Worm (Caenorhabditis elegans) whole organism, L4/young adult: ENCODE data around the gene glna-2.

ENCODE experiments used
- W03F9.2 ChIP-seq: fragments of 150-350 bp; optimal IDR thresholded peaks from 2 replicates; lab custom pipeline; 2014; ENCODE audit warnings: missing biosample characterization, missing genetic modification characterization
- dao-5 ChIP-seq: sonication (generic microtip); optimal IDR thresholded peaks from 2 replicates; lab custom pipeline; 2016; ENCODE audit warnings: missing genotype, missing genetic modification characterization, moderate library complexity, missing compliant biosample characterization
- him-1 ChIP-seq: sonication (generic microtip); optimal IDR thresholded peaks from 2 replicates; lab custom pipeline; 2016; ENCODE audit warnings: missing genotype, missing genetic modification reagents, missing genetic modification characterization, missing compliant biosample characterization

glna-2 gene

ce11 chrII:8035667-8036066, 27.2 kb downstream of the glna-2 start, which contains the start of gene sap-49:
Gene sap-49, minus strand, starts transcription at chrII:8035767.
- no peak for TF ChIP-seq him-1

- TF ChIP-seq dao-5 (tag; lab: Kevin White, UChicago) = no peak
- no peak for TF ChIP-seq him-1
- no peak for TF ChIP-seq W03F9.2 (tag; lab: Kevin White, UChicago)
Observed at ce11 chrII:8037246-8037645, 28.8 kb downstream of the glna-2 start, which contains the start of gene arp-6. Gene arp-6, minus strand, starts transcription at chrII:8037346.

ce11 chrII:8037863-8038262, 29.4 kb downstream of the glna-2 start, which contains the start of gene C08B11.9:
Gene C08B11.9, minus strand, starts transcription at chrII:8038169.
- TF ChIP-seq him-1 (no peak), W03F9.2 (tag; lab: Kevin White, UChicago) (no peak), dao-5 (tag; lab: Kevin White, UChicago) (no peak)

ce11 chrII:8039416-8039815, 31.0 kb downstream of the glna-2 start, which contains the start of the genes ubh-4 and algn-6:
Gene ubh-4, minus strand, starts transcription at chrII:8039597.
Gene algn-6, plus strand, starts transcription at chrII:8039802.
- TF ChIP-seq W03F9.2 (tag; lab: Kevin White, UChicago) (peak; percentile 77), him-1 (no peak)

ce11 chrII:8041642-8042041, 33.2 kb downstream of the glna-2 start:
- TF ChIP-seq W03F9.2 (tag; lab: Kevin White, UChicago) (peak; percentile 38), him-1 (no peak)

ce11 chrII:8042289-8042688, 33.9 kb downstream of the glna-2 start, which contains the start of gene T05H10.1:
Gene T05H10.1, plus strand, starts transcription at chrII:8042589.
- TF ChIP-seq W03F9.2 (tag; lab: Kevin White, UChicago) (no peak), him-1 (no peak), dao-5 (tag; lab: Kevin White, UChicago) (no peak)

- no peak for TF ChIP-seq dao-5 (tag; lab: Kevin White, UChicago)
- TF ChIP-seq him-1 = no peak
- no peak for TF ChIP-seq W03F9.2 (tag; lab: Kevin White, UChicago)
Observed at ce11 chrII:8047264-8047663, 38.8 kb downstream of the glna-2 start, which contains the start of gene apn-1. Gene apn-1, plus strand, starts transcription at chrII:8047564.

- no peak for TF ChIP-seq him-1
- TF ChIP-seq W03F9.2 (tag; lab: Kevin White, UChicago) = no peak
- TF ChIP-seq dao-5 (tag; lab: Kevin White, UChicago) = no peak
Observed at ce11 chrII:8050477-8050876, 42.0 kb downstream of the glna-2 start, which contains the start of gene mtre-1. Gene mtre-1, minus strand, starts transcription at chrII:8050577.

ce11 chrII:8051330-8051729, 42.9 kb downstream of the glna-2 start:
- no peak for TF ChIP-seq him-1

- TF ChIP-seq dao-5 (tag; lab: Kevin White, UChicago) = no peak
- no peak for TF ChIP-seq him-1
- TF ChIP-seq W03F9.2 (tag; lab: Kevin White, UChicago) = no peak
Observed at ce11 chrII:8052172-8052571, 43.7 kb downstream of the glna-2 start.

ce11 chrII:8052850-8053249, 44.4 kb downstream of the glna-2 start, which contains the start of gene T05H10.4:
Gene T05H10.4, plus strand, starts transcription at chrII:8053150.
- TF ChIP-seq W03F9.2 (tag; lab: Kevin White, UChicago) (no peak), dao-5 (tag; lab: Kevin White, UChicago) (no peak), him-1 (no peak)

- TF ChIP-seq him-1 (no peak), dao-5 (tag; lab: Kevin White, UChicago) (no peak), W03F9.2 (tag; lab: Kevin White, UChicago) (no peak)
Observed at ce11 chrII:8057911-8058310, 49.5 kb downstream of the glna-2 start.

- TF ChIP-seq him-1 (no peak), W03F9.2 (tag; lab: Kevin White, UChicago) (no peak), dao-5 (tag; lab: Kevin White, UChicago) (no peak)
Observed at ce11 chrII:8058769-8059168, 50.3 kb downstream of the glna-2 start, which contains the start of gene T05H10.8. Gene T05H10.8, plus strand, starts transcription at chrII:8059069.

ce11 chrII:8059532-8059931, 51.1 kb downstream of the glna-2 start:
- TF ChIP-seq him-1 = no peak
- no peak for TF ChIP-seq dao-5 (tag; lab: Kevin White, UChicago)
- TF ChIP-seq W03F9.2 (tag; lab: Kevin White, UChicago) = no peak
